Comparison of ENCODE assay signal across 5 fruit fly cellular contexts in the genomic region with DNA sequence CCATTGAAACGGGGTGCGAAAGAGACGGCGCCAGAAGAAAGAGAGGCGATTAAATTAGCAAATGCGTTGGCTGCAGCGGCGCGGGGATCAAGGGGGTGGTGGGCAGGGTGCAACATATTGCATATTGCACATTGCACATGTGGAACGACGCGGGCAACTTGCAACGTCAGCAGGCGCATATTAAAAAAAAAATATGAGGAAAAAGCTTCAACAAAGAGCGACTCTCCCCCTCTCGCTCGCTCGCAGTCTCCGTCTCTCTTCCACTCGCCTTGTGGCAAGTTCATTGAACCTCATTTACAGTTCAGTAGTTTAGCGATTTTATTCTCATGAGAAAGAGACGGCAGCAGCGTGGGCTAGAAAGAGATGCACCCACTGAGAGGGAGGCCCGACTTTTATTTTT.
A peak's percentile ranks its signal among the peaks of the same experiment; 100 is the strongest.
TF ChIP-seq lines count a peak whose summit lies in the region.

No protein-coding gene starts in this region.

- TF ChIP-seq CTCF in whole organism, embryonic (GFP tag; optimal IDR thresholded peaks at IDR 0.05; lab: Kevin White, UChicago) = no peak

TF ChIP-seq in whole organism, 6 proteins besides CTCF, POLR2A, EP300 and RAD21:
- TF ChIP-seq EcR (GFP tag; optimal IDR thresholded peaks at IDR 0.05; lab: Kevin White, UChicago) (peak; percentile 57 to 91), usp (GFP tag; optimal IDR thresholded peaks at IDR 0.05; lab: Kevin White, UChicago) (no peak)
TF ChIP-seq in whole organism: peak in this region for 1.

TF ChIP-seq in whole organism, adult, 20 proteins besides CTCF, POLR2A, EP300 and RAD21:
- TF ChIP-seq ovo (GFP tag; optimal IDR thresholded peaks at IDR 0.05; lab: Kevin White, UChicago) = no peak
- TF ChIP-seq kay (GFP tag; lab: Kevin White, UChicago; ENCODE audit: borderline replicate concordance) = peak; percentile 7
- no peak for TF ChIP-seq CG33017 (tag; optimal IDR thresholded peaks at IDR 0.05; lab: Kevin White, UChicago)
- TF ChIP-seq Crg-1 (GFP tag; optimal IDR thresholded peaks at IDR 0.05; lab: Kevin White, UChicago) = no peak
- no peak for TF ChIP-seq tj (GFP tag; optimal IDR thresholded peaks at IDR 0.05; lab: Kevin White, UChicago)

TF ChIP-seq in whole organism, embryonic, 481 proteins besides CTCF, POLR2A, EP300 and RAD21 (continues in another document):
- TF ChIP-seq CG14860 (GFP tag; IDR thresholded peaks at IDR 0.05; lab: Robert Waterston, UW; ENCODE audit: partially characterized antibody) = no peak
- peak; percentile 28 for TF ChIP-seq nom (GFP tag; optimal IDR thresholded peaks at IDR 0.05; lab: Kevin White, UChicago)
- TF ChIP-seq CG1233 (GFP tag; optimal IDR thresholded peaks at IDR 0.05; lab: Kevin White, UChicago) = no peak
- TF ChIP-seq NC2α (GFP tag; optimal IDR thresholded peaks at IDR 0.05; lab: Kevin White, UChicago) = no peak
- TF ChIP-seq Atf6 (GFP tag; IDR thresholded peaks at IDR 0.05; lab: Robert Waterston, UW) = no peak
- no peak for TF ChIP-seq GATAe (GFP tag; conservative IDR thresholded peaks at IDR 0.05; lab: Robert Waterston, UW)
- TF ChIP-seq CG11093 (GFP tag; IDR thresholded peaks at IDR 0.05; lab: Robert Waterston, UW) = no peak
- no peak for TF ChIP-seq unc-4 (GFP tag; IDR thresholded peaks at IDR 0.05; lab: Robert Waterston, UW; ENCODE audit: partially characterized antibody)
- TF ChIP-seq CG8944 (GFP tag; optimal IDR thresholded peaks at IDR 0.05; lab: Kevin White, UChicago) = no peak
- TF ChIP-seq cg (GFP tag; optimal IDR thresholded peaks at IDR 0.05; lab: Kevin White, UChicago) = no peak
- no peak for TF ChIP-seq CG3163 (GFP tag; optimal IDR thresholded peaks at IDR 0.05; lab: Kevin White, UChicago)
- peak; percentile 54 for TF ChIP-seq CG1832 (GFP tag; optimal IDR thresholded peaks at IDR 0.05; lab: Kevin White, UChicago)
- TF ChIP-seq Pdp1 (GFP tag; optimal IDR thresholded peaks at IDR 0.05; lab: Kevin White, UChicago) = no peak
- no peak for TF ChIP-seq CG6654 (GFP tag; optimal IDR thresholded peaks at IDR 0.05; lab: Kevin White, UChicago)
- no peak for TF ChIP-seq CG4282 (GFP tag; optimal IDR thresholded peaks at IDR 0.05; lab: Kevin White, UChicago)
- TF ChIP-seq shn (GFP tag; optimal IDR thresholded peaks at IDR 0.05; lab: Kevin White, UChicago) = no peak
- TF ChIP-seq maf-S (GFP tag; optimal IDR thresholded peaks at IDR 0.05; lab: Kevin White, UChicago) = no peak
- no peak for TF ChIP-seq HLH3B (GFP tag; IDR thresholded peaks at IDR 0.05; lab: Robert Waterston, UW)
- no peak for TF ChIP-seq CG5245 (GFP tag; optimal IDR thresholded peaks at IDR 0.05; lab: Kevin White, UChicago)
- TF ChIP-seq corto (GFP tag; optimal IDR thresholded peaks at IDR 0.05; lab: Kevin White, UChicago) = no peak
- TF ChIP-seq CG10431 (GFP tag; optimal IDR thresholded peaks at IDR 0.05; lab: Kevin White, UChicago) = no peak
- no peak for TF ChIP-seq Fer1 (GFP tag; optimal IDR thresholded peaks at IDR 0.05; lab: Kevin White, UChicago)
- TF ChIP-seq CG17912 (GFP tag; optimal IDR thresholded peaks at IDR 0.05; lab: Kevin White, UChicago) = no peak
- no peak for TF ChIP-seq ttk (GFP tag; IDR thresholded peaks at IDR 0.05; lab: Robert Waterston, UW)
- no peak for TF ChIP-seq CG2889 (GFP tag; IDR thresholded peaks at IDR 0.05; lab: Robert Waterston, UW)
- no peak for TF ChIP-seq CG18619 (GFP tag; optimal IDR thresholded peaks at IDR 0.05; lab: Kevin White, UChicago)
- peak; percentile 9; the same call in 1 of the 3 replicates for TF ChIP-seq HLH4C (GFP tag; IDR thresholded peaks at IDR 0.05; lab: Robert Waterston, UW; ENCODE audit: partially characterized antibody)

TF ChIP-seq in whole organism, prepupa, 60 proteins besides CTCF, POLR2A, EP300 and RAD21:
- TF ChIP-seq Hr39 (GFP tag; optimal IDR thresholded peaks at IDR 0.05; lab: Kevin White, UChicago) (no peak), dac (GFP tag; optimal IDR thresholded peaks at IDR 0.05; lab: Kevin White, UChicago) (no peak), CG32006 (GFP tag; optimal IDR thresholded peaks at IDR 0.05; lab: Kevin White, UChicago) (no peak), dsx (GFP tag; optimal IDR thresholded peaks at IDR 0.05; lab: Kevin White, UChicago; ENCODE audit: poor library complexity, severe bottlenecking) (peak; percentile 22), eg (GFP tag; IDR thresholded peaks at IDR 0.05; lab: Robert Waterston, UW) (peak; percentile 29; the same call in 1 of the 3 replicates), CG16779 (tag; optimal IDR thresholded peaks at IDR 0.05; lab: Kevin White, UChicago) (no peak), Sox102F (GFP tag; optimal IDR thresholded peaks at IDR 0.05; lab: Kevin White, UChicago) (no peak), svp (GFP tag; lab: Kevin White, UChicago) (peak; percentile 0), spab (GFP tag; optimal IDR thresholded peaks at IDR 0.05; lab: Kevin White, UChicago) (no peak), CG6276 (GFP tag; optimal IDR thresholded peaks at IDR 0.05; lab: Kevin White, UChicago) (peak; percentile 25), Eip78C (GFP tag; lab: Kevin White, UChicago) (peak; percentile 22), ss (GFP tag; optimal IDR thresholded peaks at IDR 0.05; lab: Kevin White, UChicago) (peak in 1 of 2 experiments; percentile 19), Eip93F (GFP tag; optimal IDR thresholded peaks at IDR 0.05; lab: Kevin White, UChicago) (no peak), topi (GFP tag; optimal IDR thresholded peaks at IDR 0.05; lab: Kevin White, UChicago) (no peak)

TF ChIP-seq in whole organism, pupa, 21 proteins besides CTCF, POLR2A, EP300 and RAD21:
- TF ChIP-seq CG14655 (GFP tag; optimal IDR thresholded peaks at IDR 0.05; lab: Kevin White, UChicago) (no peak), CG12605 (GFP tag; IDR thresholded peaks at IDR 0.05; lab: Robert Waterston, UW) (no peak), Snoo (tag; optimal IDR thresholded peaks at IDR 0.05; lab: Kevin White, UChicago) (no peak), EcR (GFP tag; optimal IDR thresholded peaks at IDR 0.05; lab: Kevin White, UChicago) (peak; percentile 95), fd96Ca (GFP tag; IDR thresholded peaks at IDR 0.05; lab: Robert Waterston, UW) (peak; percentile 63; the same call in 2 of the 3 replicates), D1 (tag; optimal IDR thresholded peaks at IDR 0.05; lab: Kevin White, UChicago) (no peak), Pif1A (GFP tag; optimal IDR thresholded peaks at IDR 0.05; lab: Kevin White, UChicago) (no peak), CG15710 (tag; optimal IDR thresholded peaks at IDR 0.05; lab: Kevin White, UChicago) (no peak), CG13204 (GFP tag; optimal IDR thresholded peaks at IDR 0.05; lab: Kevin White, UChicago) (peak; percentile 32), Ets98B (GFP tag; IDR thresholded peaks at IDR 0.05; lab: Robert Waterston, UW) (peak; percentile 49), CG32121 (GFP tag; IDR thresholded peaks at IDR 0.05; lab: Robert Waterston, UW) (0 out of 2 replicates have a peak, but pooled peaks have one; percentile 13), rn (GFP tag; IDR thresholded peaks at IDR 0.05; lab: Robert Waterston, UW) (0 out of 2 replicates have a peak, but pooled peaks have one; percentile 7), CG4496 (GFP tag; IDR thresholded peaks at IDR 0.05; lab: Robert Waterston, UW) (peak; percentile 63)
TF ChIP-seq in whole organism, pupa: peak in this region for 7.
